Worm (Caenorhabditis elegans) whole organism, L1 larva: Measurements from ENCODE around the gene fln-1.

ENCODE experiments used
- C16A3.4 ChIP-seq: fragments of 150-350 bp; optimal IDR thresholded peaks from 2 replicates; lab custom pipeline; 2014; ENCODE audit warnings: missing biosample characterization, missing genetic modification characterization
- C34B4.2 ChIP-seq: sonication (generic microtip); optimal IDR thresholded peaks from 2 replicates; lab custom pipeline; 2017; ENCODE audit warnings: mild to moderate bottlenecking, missing genetic modification characterization, missing compliant biosample characterization
- aha-1 ChIP-seq: fragments of 150-350 bp; optimal IDR thresholded peaks from 2 replicates; lab custom pipeline; 2014; ENCODE audit warnings: missing biosample characterization, missing genetic modification characterization
- blmp-1 ChIP-seq: fragments of 150-350 bp; optimal IDR thresholded peaks from 2 replicates; lab custom pipeline; 2014; ENCODE audit warnings: missing biosample characterization, missing genetic modification characterization
- ceh-82 ChIP-seq, 3 experiments: fragments of 150-350 bp in 1 of 3; sonication (generic microtip) in 2 of 3; optimal IDR thresholded peaks; 2 replicates each; lab custom pipeline; 2014 to 2017; ENCODE audit warnings: missing biosample characterization in 3 of 3, missing genetic modification characterization in 3 of 3
- ces-1 ChIP-seq: fragments of 150-350 bp; optimal IDR thresholded peaks from 2 replicates; lab custom pipeline; 2014; ENCODE audit warnings: missing biosample characterization, missing genetic modification reagents, missing genetic modification characterization
- dpl-1 ChIP-seq, 3 experiments: fragments of 150-350 bp in 2 of 3; sonication (generic microtip) in 1 of 3; optimal IDR thresholded peaks; 2 replicates each; lab custom pipeline; 2014 to 2017; ENCODE audit warnings: missing biosample characterization in 3 of 3, missing genetic modification characterization in 3 of 3, missing genetic modification reagents in 3 of 3
- efl-1 ChIP-seq, 4 experiments: fragments of 150-350 bp; optimal IDR thresholded peaks in 3 of 4; peaks in 1 of 4; 1 replicate in 1 of 4; 2 replicates in 3 of 4; lab custom pipeline; 2014; ENCODE audit warnings: missing biosample characterization in 2 of 4, missing genetic modification characterization in 2 of 4, missing genetic modification reagents in 2 of 4
- efl-3 ChIP-seq: fragments of 200-800 bp; sonication (Bioruptor generic); optimal IDR thresholded peaks from 2 replicates; lab custom pipeline; 2018; ENCODE audit warnings: mild to moderate bottlenecking, missing genetic modification characterization, missing compliant biosample characterization
- elt-3 ChIP-seq, 6 experiments: fragments of 150-350 bp in 1 of 6; sonication (generic microtip); optimal IDR thresholded peaks; 2 replicates each; lab custom pipeline; 2017 to 2018; ENCODE audit warnings: missing biosample characterization in 6 of 6, missing genetic modification characterization in 6 of 6, inconsistent platforms in 1 of 6
- ets-5 ChIP-seq: fragments of 200-800 bp; sonication (Bioruptor generic); IDR thresholded peaks from 2 replicates; pipeline ENCODE4 v1.3.6; 2022; ENCODE audit warnings: missing genetic modification characterization, missing compliant biosample characterization
- fkh-10 ChIP-seq: sonication (generic microtip); optimal IDR thresholded peaks from 2 replicates; lab custom pipeline; 2017; ENCODE audit warnings: missing biosample characterization, missing genetic modification reagents, missing genetic modification characterization
- irx-1 ChIP-seq: sonication (generic microtip); optimal IDR thresholded peaks from 2 replicates; lab custom pipeline; 2016; ENCODE audit warnings: missing genetic modification characterization, missing compliant biosample characterization
- isw-1 ChIP-seq: fragments of 200-800 bp; sonication (Bioruptor generic); IDR thresholded peaks from 2 replicates; pipeline ENCODE4 v1.3.6; 2022; ENCODE audit warnings: missing genetic modification characterization, missing compliant biosample characterization
- jun-1 ChIP-seq: fragments of 150-350 bp; optimal IDR thresholded peaks from 2 replicates; lab custom pipeline; 2014; ENCODE audit warnings: missing biosample characterization, missing genetic modification reagents, missing genetic modification characterization
- lin-13 ChIP-seq: fragments of 150-350 bp; optimal IDR thresholded peaks from 2 replicates; lab custom pipeline; 2014; ENCODE audit warnings: missing biosample characterization, missing genetic modification reagents, missing genetic modification characterization
- lin-15B ChIP-seq: fragments of 150-350 bp; sonication (generic microtip); optimal IDR thresholded peaks from 3 replicates; lab custom pipeline; 2014; ENCODE audit warnings: missing biosample characterization, missing genetic modification characterization
- lin-35 ChIP-seq, 2 experiments: fragments of 150-350 bp; optimal IDR thresholded peaks; 2 replicates each; lab custom pipeline; 2014; ENCODE audit warnings: missing biosample characterization in 2 of 2, missing genetic modification characterization in 2 of 2, missing genetic modification reagents in 2 of 2
- lin-39 ChIP-seq: fragments of 150-350 bp; optimal IDR thresholded peaks from 2 replicates; lab custom pipeline; 2014; ENCODE audit warnings: missing biosample characterization, missing genetic modification reagents, missing genetic modification characterization
- lsy-2 ChIP-seq, 2 experiments: fragments of 150-350 bp; optimal IDR thresholded peaks; 2 replicates each; lab custom pipeline; 2014; ENCODE audit warnings: missing biosample characterization in 2 of 2, missing genetic modification characterization in 2 of 2
- mdl-1 ChIP-seq, 2 experiments: fragments of 150-350 bp; optimal IDR thresholded peaks; 2 replicates each; lab custom pipeline; 2014 to 2017; ENCODE audit warnings: missing biosample characterization in 2 of 2, missing genetic modification characterization in 2 of 2, inconsistent platforms in 1 of 2
- mef-2 ChIP-seq: fragments of 150-350 bp; optimal IDR thresholded peaks from 2 replicates; lab custom pipeline; 2014; ENCODE audit warnings: missing biosample characterization, missing genetic modification characterization
- mep-1 ChIP-seq: fragments of 150-350 bp; optimal IDR thresholded peaks from 2 replicates; lab custom pipeline; 2014; ENCODE audit warnings: missing biosample characterization, missing genetic modification characterization
- nhr-19 ChIP-seq: fragments of 200-800 bp; sonication (Bioruptor generic); conservative IDR thresholded peaks from 2 replicates; pipeline ENCODE4 v1.3.6; 2022; ENCODE audit warnings: missing genetic modification characterization, missing compliant biosample characterization
- nhr-20 ChIP-seq: sonication (generic microtip); optimal IDR thresholded peaks from 2 replicates; lab custom pipeline; 2016; ENCODE audit warnings: mild to moderate bottlenecking, missing genetic modification characterization, missing compliant biosample characterization
- nhr-47 ChIP-seq: sonication (generic microtip); optimal IDR thresholded peaks from 2 replicates; lab custom pipeline; 2016; ENCODE audit warnings: mild to moderate bottlenecking, missing genetic modification characterization, moderate library complexity, missing compliant biosample characterization
- nhr-77 ChIP-seq: fragments of 150-350 bp; optimal IDR thresholded peaks from 2 replicates; lab custom pipeline; 2014; ENCODE audit warnings: missing biosample characterization, missing genetic modification characterization
- nhr-85 ChIP-seq: sonication (generic microtip); peaks from one replicate; lab custom pipeline; 2016; ENCODE audit warnings: missing genetic modification characterization, inconsistent platforms, missing compliant biosample characterization
- nhr-90 ChIP-seq: sonication (generic microtip); optimal IDR thresholded peaks from 2 replicates; lab custom pipeline; 2016; ENCODE audit warnings: mild to moderate bottlenecking, missing genetic modification characterization, missing compliant biosample characterization; ENCODE audit not compliant: poor library complexity
- pag-3 ChIP-seq: sonication (generic microtip); optimal IDR thresholded peaks from 2 replicates; lab custom pipeline; 2017; ENCODE audit warnings: missing genetic modification characterization, mild to moderate bottlenecking, missing compliant biosample characterization, antibody characterized with exemption, borderline replicate concordance; ENCODE audit not compliant: insufficient read depth
- pqm-1 ChIP-seq: sonication (generic microtip); optimal IDR thresholded peaks from 3 replicates; lab custom pipeline; 2017; ENCODE audit warnings: missing biosample characterization, missing genetic modification characterization
- rnt-1 ChIP-seq: sonication (generic microtip); optimal IDR thresholded peaks from 2 replicates; lab custom pipeline; 2016; ENCODE audit warnings: mild to moderate bottlenecking, missing genetic modification characterization, moderate library complexity, missing compliant biosample characterization
- snu-23 ChIP-seq: sonication (generic microtip); optimal IDR thresholded peaks from 2 replicates; lab custom pipeline; 2016; ENCODE audit warnings: missing genetic modification characterization, missing compliant biosample characterization
- sup-37 ChIP-seq: fragments of 200-800 bp; sonication (Bioruptor generic); optimal IDR thresholded peaks from 2 replicates; lab custom pipeline; 2018; ENCODE audit warnings: mild to moderate bottlenecking, missing genetic modification characterization, missing compliant biosample characterization
- swsn-7 ChIP-seq: sonication (generic microtip); optimal IDR thresholded peaks from 2 replicates; lab custom pipeline; 2016; ENCODE audit warnings: missing genetic modification characterization, missing compliant biosample characterization
- tbx-2 ChIP-seq: sonication (generic microtip); optimal IDR thresholded peaks from 2 replicates; lab custom pipeline; 2016; ENCODE audit warnings: missing genetic modification characterization, missing compliant biosample characterization
- unc-130 ChIP-seq: fragments of 150-350 bp; optimal IDR thresholded peaks from 2 replicates; lab custom pipeline; 2017; ENCODE audit warnings: missing biosample characterization, missing genetic modification characterization, inconsistent platforms
- vab-15 ChIP-seq: sonication (generic microtip); optimal IDR thresholded peaks from 2 replicates; lab custom pipeline; 2017; ENCODE audit warnings: missing genotype, mild to moderate bottlenecking, missing genetic modification characterization, missing compliant biosample characterization
- xbp-1 ChIP-seq: sonication (generic microtip); optimal IDR thresholded peaks from 2 replicates; lab custom pipeline; 2016; ENCODE audit warnings: missing genetic modification characterization, missing compliant biosample characterization
- ztf-11 ChIP-seq, 2 experiments: sonication (generic microtip); optimal IDR thresholded peaks; 2 replicates each; lab custom pipeline; 2016 to 2017; ENCODE audit warnings: missing genetic modification characterization in 2 of 2, missing biosample characterization in 1 of 2, missing compliant biosample characterization in 1 of 2

Gene fln-1

ce11 chrIV:326564-327070, 49.2 kb downstream of the fln-1 start, which contains the start of gene col-101:
col-101 (minus strand) TSS chrIV:327020.
- TF ChIP-seq mep-1 (tag; lab: Kevin White, UChicago) (peak; percentile 18), elt-3 (tag; optimal IDR thresholded peaks at IDR 0.05; lab: Kevin White, UChicago) (peak in 1 of 6 experiments; percentile 28), blmp-1 (peak; percentile 42), irx-1 (tag; lab: Kevin White, UChicago) (no peak), tbx-2 (tag; lab: Kevin White, UChicago) (peak; percentile 52), efl-1 (optimal IDR thresholded peaks at IDR 0.05; lab: Kevin White, UChicago) (no peak), efl-1 (GFP tag; optimal IDR thresholded peaks at IDR 0.05 in 1 of 2; lab: Kevin White, UChicago) (peak in 1 of 2 experiments; percentile 75)

ce11 chrIV:325640-326039, 50.2 kb downstream of the fln-1 start:
- TF ChIP-seq pag-3 (no peak), isw-1 (no peak), nhr-77 (tag; lab: Kevin White, UChicago) (no peak), jun-1 (tag; lab: Kevin White, UChicago) (no peak)

DNA sequence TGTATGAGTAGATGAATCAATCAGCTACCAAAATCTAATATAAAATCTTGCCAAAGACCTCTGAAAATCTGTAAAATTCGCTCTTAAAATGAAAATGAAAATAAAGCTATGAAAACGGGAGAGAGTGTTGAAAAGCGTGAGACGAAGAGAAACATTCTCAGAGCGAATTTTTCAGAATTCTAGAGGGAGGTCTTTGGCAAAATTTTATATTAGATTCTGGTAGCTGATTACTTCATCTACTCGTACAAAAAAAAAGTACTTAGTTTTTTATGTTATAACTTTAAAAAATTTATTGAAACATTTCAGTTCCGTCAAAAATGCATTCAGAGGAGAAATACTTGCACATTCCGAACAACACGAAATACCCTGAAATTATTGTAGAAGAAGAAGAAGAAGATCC, 51.1 kb downstream of the fln-1 start, which contains the start of gene drl-1:
Gene drl-1 (plus strand): TSS at position 301 of the 400 bp plus-strand sequence.
- TF ChIP-seq efl-1 (optimal IDR thresholded peaks at IDR 0.05; lab: Kevin White, UChicago): no peak
- no peak for TF ChIP-seq efl-1 (GFP tag; optimal IDR thresholded peaks at IDR 0.05 in 1 of 2; lab: Kevin White, UChicago)
- TF ChIP-seq lin-39 (tag; lab: Kevin White, UChicago): no peak
- TF ChIP-seq xbp-1 (tag; lab: Kevin White, UChicago): no peak
- no peak for TF ChIP-seq irx-1 (tag; lab: Kevin White, UChicago)
- TF ChIP-seq vab-15 (tag; lab: Kevin White, UChicago): no peak
- TF ChIP-seq efl-3 (GFP tag; lab: Kevin White, UChicago): no peak
- TF ChIP-seq ets-5 (GFP tag; lab: Robert Waterston, UW): no peak
- no peak for TF ChIP-seq ces-1
- TF ChIP-seq unc-130 (tag; lab: Kevin White, UChicago): no peak
- no peak for TF ChIP-seq lin-15B
- no peak for TF ChIP-seq aha-1 (tag; lab: Kevin White, UChicago)
- TF ChIP-seq C16A3.4: no peak
- no peak for TF ChIP-seq mef-2 (tag; lab: Kevin White, UChicago)
- no peak for TF ChIP-seq pqm-1 (tag; lab: Kevin White, UChicago)

- TF ChIP-seq lin-35 (GFP tag; optimal IDR thresholded peaks at IDR 0.05; lab: Kevin White, UChicago) (peak; percentile 18 to 69), ztf-11 (tag; optimal IDR thresholded peaks at IDR 0.05; lab: Kevin White, UChicago) (no peak), nhr-19 (GFP tag; lab: Robert Waterston, UW) (peak; percentile 45), aha-1 (tag; lab: Kevin White, UChicago) (no peak), snu-23 (GFP tag; lab: Kevin White, UChicago) (peak; percentile 60), nhr-20 (tag; lab: Kevin White, UChicago) (peak; percentile 34), fkh-10 (GFP tag; lab: Kevin White, UChicago) (no peak), blmp-1 (peak; percentile 26), swsn-7 (tag; lab: Kevin White, UChicago) (peak; percentile 20), sup-37 (GFP tag; lab: Kevin White, UChicago) (no peak), lsy-2 (tag; optimal IDR thresholded peaks at IDR 0.05; lab: Kevin White, UChicago) (peak; percentile 35 to 61), C16A3.4 (peak; percentile 68), mep-1 (tag; lab: Kevin White, UChicago) (peak; percentile 56), jun-1 (tag; lab: Kevin White, UChicago) (no peak), nhr-85 (tag; lab: Kevin White, UChicago) (peak; percentile 68), nhr-90 (tag; lab: Kevin White, UChicago) (peak; percentile 34), mdl-1 (tag; optimal IDR thresholded peaks at IDR 0.05; lab: Kevin White, UChicago) (peak in 1 of 2 experiments; percentile 30), lin-13 (GFP tag; lab: Kevin White, UChicago) (peak; percentile 22), tbx-2 (tag; lab: Kevin White, UChicago) (peak; percentile 2), rnt-1 (tag; lab: Kevin White, UChicago) (peak; percentile 66), C34B4.2 (tag; lab: Kevin White, UChicago) (no peak), dpl-1 (GFP tag; optimal IDR thresholded peaks at IDR 0.05; lab: Kevin White, UChicago) (peak in 1 of 3 experiments; percentile 34), nhr-77 (tag; lab: Kevin White, UChicago) (peak; percentile 36), ceh-82 (tag; optimal IDR thresholded peaks at IDR 0.05; lab: Kevin White, UChicago) (peak in 1 of 3 experiments; percentile 29), elt-3 (tag; optimal IDR thresholded peaks at IDR 0.05; lab: Kevin White, UChicago) (peak in 1 of 6 experiments; percentile 18), nhr-47 (tag; lab: Kevin White, UChicago) (peak; percentile 35), efl-1 (optimal IDR thresholded peaks at IDR 0.05; lab: Kevin White, UChicago) (peak in 1 of 2 experiments; percentile 35), efl-1 (GFP tag; optimal IDR thresholded peaks at IDR 0.05 in 1 of 2; lab: Kevin White, UChicago) (peak; percentile 12 to 80)
Measured at ce11 chrIV:322497-322896, 53.3 kb downstream of the fln-1 start, which contains the start of gene grl-26. grl-26 (minus strand) TSS chrIV:322814.
